Fruit fly (Drosophila melanogaster) whole organism, prepupa: Measurements from ENCODE around the gene Pburs.

ENCODE experiments used
- Blimp-1 ChIP-seq: fragments of 200-800 bp; sonication (Bioruptor generic); optimal IDR thresholded peaks from 3 replicates; lab custom pipeline; 2017; ENCODE audit warnings: missing biosample characterization, missing genetic modification characterization, mild to moderate bottlenecking, moderate library complexity, missing genetic modification reagents
- CG10631 ChIP-seq: fragments of 200-800 bp; sonication (Bioruptor generic); optimal IDR thresholded peaks from 2 replicates; lab custom pipeline; 2016; ENCODE audit warnings: missing biosample characterization, missing genetic modification characterization
- CG10669 ChIP-seq: fragments of 200-800 bp; sonication (Bioruptor generic); optimal IDR thresholded peaks from 3 replicates; lab custom pipeline; 2018; ENCODE audit warnings: missing biosample characterization, mild to moderate bottlenecking, missing genetic modification characterization, moderate library complexity
- CG11762 ChIP-seq: fragments of 200-800 bp; sonication (Bioruptor generic); optimal IDR thresholded peaks from 3 replicates; lab custom pipeline; 2016; ENCODE audit warnings: missing biosample characterization, missing genetic modification characterization; ENCODE audit not compliant: insufficient read depth
- CG16779 ChIP-seq: fragments of 200-800 bp; sonication (Bioruptor generic); optimal IDR thresholded peaks from 3 replicates; lab custom pipeline; 2017; ENCODE audit warnings: missing biosample characterization, mild to moderate bottlenecking, missing genetic modification characterization
- CG3032 ChIP-seq: fragments of 200-800 bp; optimal IDR thresholded peaks from 2 replicates; lab custom pipeline; 2019; ENCODE audit warnings: missing biosample characterization, mild to moderate bottlenecking, missing genetic modification characterization, moderate library complexity
- CG31627 ChIP-seq: fragments of 200-800 bp; sonication (Bioruptor generic); optimal IDR thresholded peaks from 3 replicates; lab custom pipeline; 2016; ENCODE audit warnings: missing biosample characterization, missing genetic modification characterization
- CG4318 ChIP-seq: fragments of 200-800 bp; sonication (Bioruptor generic); optimal IDR thresholded peaks from 3 replicates; lab custom pipeline; 2017; ENCODE audit warnings: missing biosample characterization, mild to moderate bottlenecking, missing genetic modification characterization
- CG6792 ChIP-seq: fragments of 200-800 bp; sonication (Bioruptor generic); optimal IDR thresholded peaks from 3 replicates; lab custom pipeline; 2016; ENCODE audit warnings: missing biosample characterization, missing genetic modification characterization
- CG6854 ChIP-seq: fragments of 200-800 bp; sonication (Bioruptor generic); optimal IDR thresholded peaks from 2 replicates; lab custom pipeline; 2017; ENCODE audit warnings: missing biosample characterization, mild to moderate bottlenecking, missing genetic modification characterization
- CG8119 ChIP-seq: fragments of 200-800 bp; sonication (Bioruptor generic); IDR thresholded peaks from 3 replicates; pipeline ENCODE4 v1.3.6; 2022; ENCODE audit warnings: missing biosample characterization, missing genetic modification characterization
- CG8319 ChIP-seq: fragments of 200-800 bp; sonication (Bioruptor generic); optimal IDR thresholded peaks from 3 replicates; lab custom pipeline; 2016; ENCODE audit warnings: missing biosample characterization, missing genetic modification characterization
- CG9139 ChIP-seq: fragments of 200-800 bp; sonication (Bioruptor generic); optimal IDR thresholded peaks from 3 replicates; lab custom pipeline; 2017; ENCODE audit warnings: missing biosample characterization, mild to moderate bottlenecking, missing genetic modification characterization
- Eip75B ChIP-seq: fragments of 200-800 bp; sonication (Bioruptor generic); optimal IDR thresholded peaks from 3 replicates; lab custom pipeline; 2016; ENCODE audit warnings: missing biosample characterization, missing genetic modification characterization
- Eip78C ChIP-seq: fragments of 200-800 bp; sonication (Bioruptor generic); peaks from one replicate; lab custom pipeline; 2016; ENCODE audit warnings: missing biosample characterization, missing genetic modification characterization
- Eip93F ChIP-seq: fragments of 200-800 bp; sonication (Bioruptor generic); optimal IDR thresholded peaks from 2 replicates; lab custom pipeline; 2016; ENCODE audit warnings: missing biosample characterization, mild to moderate bottlenecking, missing genetic modification characterization
- Ets21C ChIP-seq: fragments of 200-800 bp; sonication (Bioruptor generic); optimal IDR thresholded peaks from 3 replicates; lab custom pipeline; 2016; ENCODE audit warnings: missing biosample characterization, missing genetic modification characterization
- Hr38 ChIP-seq: sonication (Bioruptor generic); optimal IDR thresholded peaks from 2 replicates; lab custom pipeline; 2016; ENCODE audit warnings: missing biosample characterization, missing genetic modification characterization
- Hr4 ChIP-seq: fragments of 200-800 bp; sonication (Bioruptor generic); optimal IDR thresholded peaks from 3 replicates; lab custom pipeline; 2016; ENCODE audit warnings: missing biosample characterization, missing genetic modification characterization
- Lpt ChIP-seq: fragments of 200-800 bp; sonication (Bioruptor generic); optimal IDR thresholded peaks from 3 replicates; lab custom pipeline; 2016; ENCODE audit warnings: missing biosample characterization, missing genetic modification characterization
- Sox102F ChIP-seq: fragments of 200-800 bp; sonication (Bioruptor generic); optimal IDR thresholded peaks from 2 replicates; lab custom pipeline; 2016; ENCODE audit warnings: missing biosample characterization, mild to moderate bottlenecking, missing genetic modification characterization
- Sox14 ChIP-seq: fragments of 200-800 bp; sonication (Bioruptor generic); optimal IDR thresholded peaks from 3 replicates; lab custom pipeline; 2016; ENCODE audit warnings: missing biosample characterization, missing genetic modification characterization
- Sox15 ChIP-seq: fragments of 200-800 bp; sonication (Bioruptor generic); optimal IDR thresholded peaks from 3 replicates; lab custom pipeline; 2016; ENCODE audit warnings: missing biosample characterization, missing genetic modification characterization
- achi ChIP-seq: fragments of 200-800 bp; sonication (Bioruptor generic); optimal IDR thresholded peaks from 3 replicates; lab custom pipeline; 2016; ENCODE audit warnings: missing biosample characterization, missing genetic modification characterization
- acj6 ChIP-seq: fragments of 200-800 bp; sonication (Bioruptor generic); optimal IDR thresholded peaks from 3 replicates; lab custom pipeline; 2016; ENCODE audit warnings: missing biosample characterization, missing genetic modification characterization
- cyc ChIP-seq: fragments of 200-800 bp; sonication (Bioruptor generic); optimal IDR thresholded peaks from 3 replicates; lab custom pipeline; 2016; ENCODE audit warnings: missing biosample characterization, missing genetic modification characterization
- dac ChIP-seq: fragments of 200-800 bp; sonication (Bioruptor generic); optimal IDR thresholded peaks from 2 replicates; lab custom pipeline; 2017; ENCODE audit warnings: missing biosample characterization, mild to moderate bottlenecking, missing genetic modification characterization
- dsx ChIP-seq: fragments of 200-800 bp; optimal IDR thresholded peaks from 3 replicates; lab custom pipeline; 2019; ENCODE audit warnings: missing biosample characterization, mild to moderate bottlenecking, missing genetic modification characterization, moderate library complexity; ENCODE audit not compliant: poor library complexity, severe bottlenecking
- eg ChIP-seq: fragments of 200-800 bp; sonication (Bioruptor generic); IDR thresholded peaks from 3 replicates; pipeline ENCODE4 v1.3.6; 2022; ENCODE audit warnings: missing biosample characterization, missing genetic modification characterization
- esn ChIP-seq: fragments of 200-800 bp; sonication (Bioruptor generic); optimal IDR thresholded peaks from 2 replicates; lab custom pipeline; 2016; ENCODE audit warnings: missing biosample characterization, mild to moderate bottlenecking, missing genetic modification characterization, moderate library complexity
- fd59A ChIP-seq: fragments of 200-800 bp; sonication (Bioruptor generic); optimal IDR thresholded peaks from 2 replicates; lab custom pipeline; 2017; ENCODE audit warnings: missing biosample characterization, mild to moderate bottlenecking, missing genetic modification characterization, missing genetic modification reagents
- fd85E ChIP-seq: fragments of 200-800 bp; sonication (Bioruptor generic); optimal IDR thresholded peaks from 3 replicates; lab custom pipeline; 2016; ENCODE audit warnings: missing biosample characterization, missing genetic modification characterization
- fkh ChIP-seq: fragments of 200-800 bp; sonication (Bioruptor generic); optimal IDR thresholded peaks from 3 replicates; lab custom pipeline; 2017; ENCODE audit warnings: missing biosample characterization, mild to moderate bottlenecking, missing genetic modification characterization, moderate library complexity
- net ChIP-seq: fragments of 200-800 bp; sonication (Bioruptor generic); optimal IDR thresholded peaks from 3 replicates; lab custom pipeline; 2016; ENCODE audit warnings: missing biosample characterization, missing genetic modification characterization
- pdm3 ChIP-seq: fragments of 200-800 bp; sonication (Bioruptor generic); optimal IDR thresholded peaks from 3 replicates; lab custom pipeline; 2016; ENCODE audit warnings: missing biosample characterization, missing genetic modification characterization
- spab ChIP-seq: fragments of 200-800 bp; sonication (Bioruptor generic); optimal IDR thresholded peaks from 2 replicates; lab custom pipeline; 2017; ENCODE audit warnings: missing biosample characterization, mild to moderate bottlenecking, missing genetic modification characterization, missing genetic modification reagents
- ss ChIP-seq, 2 experiments: fragments of 200-800 bp; sonication (Bioruptor generic); optimal IDR thresholded peaks; 2 replicates in 1 of 2; 3 replicates in 1 of 2; lab custom pipeline; 2017 to 2018; ENCODE audit warnings: mild to moderate bottlenecking in 2 of 2, missing biosample characterization in 2 of 2, missing genetic modification characterization in 2 of 2, moderate library complexity in 1 of 2
- svp ChIP-seq: fragments of 200-800 bp; sonication (Bioruptor generic); peaks from one replicate; lab custom pipeline; 2016; ENCODE audit warnings: missing biosample characterization, missing genetic modification characterization
- topi ChIP-seq: fragments of 200-800 bp; sonication (Bioruptor generic); optimal IDR thresholded peaks from 3 replicates; lab custom pipeline; 2016; ENCODE audit warnings: missing biosample characterization, missing genetic modification characterization
- vri ChIP-seq: fragments of 200-800 bp; sonication (Bioruptor generic); optimal IDR thresholded peaks from 3 replicates; lab custom pipeline; 2016; ENCODE audit warnings: missing biosample characterization, mild to moderate bottlenecking, missing genetic modification characterization

Gene Pburs

DNA sequence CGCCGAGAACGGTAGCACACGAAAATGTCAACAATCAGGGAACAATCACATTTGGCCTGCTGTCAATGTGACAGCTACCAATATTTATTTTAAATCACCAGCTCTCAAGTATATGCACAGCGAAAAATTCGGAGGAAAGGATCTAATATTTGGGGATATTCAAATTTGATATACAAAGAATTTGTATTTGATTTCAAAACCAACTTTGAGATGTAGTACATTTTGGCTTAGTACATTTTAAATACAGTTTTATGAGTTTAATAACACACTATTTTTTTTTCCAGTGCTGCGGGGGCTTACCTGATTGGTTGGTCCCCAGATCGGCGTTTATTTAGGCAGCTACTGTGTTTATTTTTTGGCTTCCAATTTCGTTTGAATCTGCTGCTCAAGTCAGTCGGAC, 43.9 kb upstream of the Pburs start (continued):
- TF ChIP-seq eg (peak; percentile 36; the same call in 1 of the 3 replicates), cyc (GFP tag; lab: Kevin White, UChicago) (peak; percentile 82), CG31627 (GFP tag; lab: Kevin White, UChicago) (peak; percentile 86), CG3032 (tag; lab: Kevin White, UChicago) (peak; percentile 39), dac (GFP tag; lab: Kevin White, UChicago) (no peak), achi (GFP tag; lab: Kevin White, UChicago) (peak; percentile 57), Sox102F (GFP tag; lab: Kevin White, UChicago) (peak; percentile 81), fd59A (GFP tag; lab: Kevin White, UChicago) (peak; percentile 40), pdm3 (peak; percentile 78), CG8119 (GFP tag; lab: Robert Waterston, UW) (peak; percentile 31; the same call in 1 of the 3 replicates), CG10631 (peak; percentile 49), fd85E (GFP tag; lab: Kevin White, UChicago) (no peak), CG4318 (GFP tag; lab: Kevin White, UChicago) (no peak), Eip78C (GFP tag; lab: Kevin White, UChicago) (peak; percentile 91), dsx (peak; percentile 44), CG8319 (GFP tag; lab: Kevin White, UChicago) (peak; percentile 20), Sox15 (GFP tag; lab: Kevin White, UChicago) (peak; percentile 53), Hr38 (GFP tag; lab: Kevin White, UChicago) (no peak), CG11762 (GFP tag; lab: Kevin White, UChicago) (no peak), Ets21C (GFP tag; lab: Kevin White, UChicago) (peak; percentile 80), vri (GFP tag; lab: Kevin White, UChicago) (peak; percentile 72), CG6792 (GFP tag; lab: Kevin White, UChicago) (peak; percentile 75), CG10669 (peak; percentile 3), Eip75B (peak; percentile 62), CG6854 (GFP tag; lab: Kevin White, UChicago) (no peak), fkh (peak; percentile 94), net (GFP tag; lab: Kevin White, UChicago) (peak; percentile 58), Eip93F (GFP tag; lab: Kevin White, UChicago) (peak; percentile 34), CG9139 (no peak), spab (GFP tag; lab: Kevin White, UChicago) (peak; percentile 19), acj6 (GFP tag; lab: Kevin White, UChicago) (peak; percentile 75), Hr4 (GFP tag; lab: Kevin White, UChicago) (peak; percentile 33), Blimp-1 (peak; percentile 32), esn (peak; percentile 88)

DNA sequence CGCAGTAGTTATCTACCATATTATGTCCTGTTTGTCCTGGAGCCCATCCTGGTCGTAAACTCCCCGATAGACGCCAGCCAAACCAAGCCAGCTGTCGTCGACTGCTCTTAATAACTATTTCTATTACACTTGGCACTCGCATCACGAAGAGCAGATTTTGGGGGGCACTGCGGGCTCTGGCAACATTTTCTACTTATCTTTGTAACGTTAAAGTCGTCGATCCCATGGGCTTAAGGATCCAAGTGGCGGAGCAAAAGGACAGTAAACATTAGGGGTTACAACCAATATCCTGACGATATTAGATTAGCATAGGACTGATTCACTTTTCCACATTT, 42.9 kb upstream of the Pburs start:
- TF ChIP-seq Sox14: no peak
- TF ChIP-seq CG11762 (GFP tag; lab: Kevin White, UChicago): no peak
- TF ChIP-seq svp: no peak
- TF ChIP-seq CG8119 (GFP tag; lab: Robert Waterston, UW): no peak
- TF ChIP-seq Hr4 (GFP tag; lab: Kevin White, UChicago): no peak
- no peak for TF ChIP-seq dsx
- TF ChIP-seq topi: no peak
- no peak for TF ChIP-seq ss (GFP tag; optimal IDR thresholded peaks at IDR 0.05; lab: Kevin White, UChicago)
- no peak for TF ChIP-seq Lpt (GFP tag; lab: Kevin White, UChicago)

DNA sequence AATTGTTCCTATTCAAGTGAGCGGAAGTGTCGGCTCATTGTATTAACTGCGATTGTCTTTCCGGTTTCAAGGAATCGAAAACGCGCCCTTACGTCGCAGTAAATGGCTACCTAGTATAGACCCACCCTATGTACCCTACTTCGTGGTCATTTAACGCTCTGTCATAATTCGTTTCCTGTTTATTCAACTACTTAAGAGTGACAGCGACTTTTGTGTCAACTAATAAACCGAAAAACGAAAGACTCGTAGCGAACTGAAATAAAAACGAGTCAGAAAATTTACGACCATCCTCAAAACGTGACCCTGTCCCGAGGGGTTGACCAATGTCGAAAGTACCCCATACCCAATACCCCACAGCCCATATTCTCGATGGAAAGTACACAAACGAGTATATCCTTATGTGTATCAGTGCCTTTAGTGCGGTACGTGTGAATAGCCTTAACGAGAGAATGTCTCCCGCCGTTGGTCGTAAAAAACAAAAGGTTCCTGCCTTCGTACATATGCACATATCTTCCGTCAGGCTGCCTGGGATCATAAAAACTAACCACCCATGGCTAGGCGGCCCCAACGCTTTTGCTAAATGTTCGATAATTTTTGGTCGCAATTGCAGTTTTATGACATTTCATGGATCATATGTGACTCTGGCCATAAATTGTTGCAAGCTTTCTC, 42.4 kb upstream of the Pburs start:
- no peak for TF ChIP-seq Eip93F (GFP tag; lab: Kevin White, UChicago)
- TF ChIP-seq Sox102F (GFP tag; lab: Kevin White, UChicago): no peak
- no peak for TF ChIP-seq fkh
- no peak for TF ChIP-seq Hr38 (GFP tag; lab: Kevin White, UChicago)
- TF ChIP-seq CG16779: no peak
